Fruit fly (Drosophila melanogaster): ENCODE results near the gene CG11134.
A peak's percentile ranks its signal among the peaks of the same experiment; 100 is the strongest.

The CG11134 gene

dm6 chrX:13781739-13782502, 44.2 kb downstream of the CG11134 start, which contains the start of the genes CtsB and amrt (continued):
- TF ChIP-seq nerfin-2 (GFP tag; IDR thresholded peaks at IDR 0.05; ENCODE audit: partially characterized antibody) (peak; percentile 58; the same call in 1 of the 2 replicates), unc-4 (GFP tag; IDR thresholded peaks at IDR 0.05; ENCODE audit: partially characterized antibody) (peak; percentile 80; the same call in 1 of the 2 replicates), crp (GFP tag; optimal IDR thresholded peaks at IDR 0.05) (peak in 1 of 2 experiments; percentile 65), CG1603 (tag; optimal IDR thresholded peaks at IDR 0.05) (peak; percentile 66), TFAM (GFP tag; optimal IDR thresholded peaks at IDR 0.05) (no peak), CG18262 (tag; optimal IDR thresholded peaks at IDR 0.05) (peak; percentile 29), pan (optimal IDR thresholded peaks at IDR 0.05) (no peak), pan (GFP tag; optimal IDR thresholded peaks at IDR 0.05 in 1 of 2, IDR thresholded peaks at IDR 0.05 in 1 of 2) (no peak), CG11723 (GFP tag; optimal IDR thresholded peaks at IDR 0.05) (peak; percentile 12), Sry-δ (GFP tag; optimal IDR thresholded peaks at IDR 0.05) (peak; percentile 93), CG30431 (GFP tag; optimal IDR thresholded peaks at IDR 0.05) (no peak), hbn (GFP tag; IDR thresholded peaks at IDR 0.05; ENCODE audit: partially characterized antibody) (peak; percentile 60), jigr1 (GFP tag; IDR thresholded peaks at IDR 0.05) (no peak), CG4404 (GFP tag; IDR thresholded peaks at IDR 0.05) (0 out of 2 replicates have a peak, but pooled peaks have one; percentile 17), CG4730 (GFP tag; IDR thresholded peaks at IDR 0.05) (0 out of 2 replicates have a peak, but pooled peaks have one; percentile 9), Aef1 (GFP tag; IDR thresholded peaks at IDR 0.05) (peak; percentile 41; the same call in 2 of the 3 replicates), CG13287 (GFP tag; IDR thresholded peaks at IDR 0.05; ENCODE audit: partially characterized antibody) (peak; percentile 84), sisA (GFP tag; IDR thresholded peaks at IDR 0.05) (0 out of 2 replicates have a peak, but pooled peaks have one; percentile 5), Bgb (GFP tag; IDR thresholded peaks at IDR 0.05; ENCODE audit: partially characterized antibody) (peak; percentile 78), HHEX (GFP tag; optimal IDR thresholded peaks at IDR 0.05) (no peak), CG8388 (GFP tag; optimal IDR thresholded peaks at IDR 0.05) (peak; percentile 12), CG14014 (GFP tag; IDR thresholded peaks at IDR 0.05) (no peak), CG8359 (GFP tag; optimal IDR thresholded peaks at IDR 0.05; ENCODE audit: borderline replicate concordance) (no peak), Sry-β (GFP tag; optimal IDR thresholded peaks at IDR 0.05) (no peak), CG6854 (GFP tag; optimal IDR thresholded peaks at IDR 0.05) (no peak), CG10366 (GFP tag; IDR thresholded peaks at IDR 0.05) (peak; percentile 34), HmgD (GFP tag; optimal IDR thresholded peaks at IDR 0.05) (peak; percentile 68), dimm (GFP tag; IDR thresholded peaks at IDR 0.05) (no peak), Sox100B (GFP tag; optimal IDR thresholded peaks at IDR 0.05) (no peak), Dref (GFP tag; IDR thresholded peaks at IDR 0.05) (peak; percentile 55), CG13123 (GFP tag; optimal IDR thresholded peaks at IDR 0.05) (no peak), Rx (GFP tag; IDR thresholded peaks at IDR 0.05) (no peak), hkb (optimal IDR thresholded peaks at IDR 0.05) (peak; percentile 86), hkb (GFP tag; IDR thresholded peaks at IDR 0.05) (no peak), PHDP (tag; optimal IDR thresholded peaks at IDR 0.05) (peak; percentile 24), sr (GFP tag; IDR thresholded peaks at IDR 0.05) (no peak), ssp (GFP tag; IDR thresholded peaks at IDR 0.05) (peak; percentile 53; the same call in 1 of the 2 replicates), Awh (GFP tag; IDR thresholded peaks at IDR 0.05) (no peak), dati (GFP tag; IDR thresholded peaks at IDR 0.05) (no peak), CG9817 (tag; optimal IDR thresholded peaks at IDR 0.05) (peak; percentile 45), Hmx (GFP tag; optimal IDR thresholded peaks at IDR 0.05) (no peak), CG14441 (GFP tag; IDR thresholded peaks at IDR 0.05) (no peak), CG8944 (GFP tag; optimal IDR thresholded peaks at IDR 0.05) (no peak), CG14965 (GFP tag; optimal IDR thresholded peaks at IDR 0.05; ENCODE audit: borderline replicate concordance) (no peak), CG3995 (GFP tag; optimal IDR thresholded peaks at IDR 0.05) (peak; percentile 43), ewg (GFP tag; optimal IDR thresholded peaks at IDR 0.05) (no peak), CG2129 (GFP tag; IDR thresholded peaks at IDR 0.05; ENCODE audit: partially characterized antibody) (peak; percentile 70), CG12155 (GFP tag; optimal IDR thresholded peaks at IDR 0.05) (peak; percentile 32), CG2678 (tag; optimal IDR thresholded peaks at IDR 0.05) (peak; percentile 60)

Measured in whole organism, embryonic.